Worm (Caenorhabditis elegans) whole organism, mixed stage, embryonic: Measurements from ENCODE around the gene F44E7.3.

Source experiments
- blmp-1 ChIP-seq: fragments of 150-350 bp; optimal IDR thresholded peaks from 2 replicates; lab custom pipeline; 2014; ENCODE audit warnings: missing biosample characterization, missing genetic modification characterization
- ceh-83 ChIP-seq: fragments of 200-800 bp; sonication (Bioruptor generic); optimal IDR thresholded peaks from 2 replicates; lab custom pipeline; 2018; ENCODE audit warnings: mild to moderate bottlenecking, missing genetic modification characterization, missing compliant biosample characterization
- elt-3 ChIP-seq: fragments of 150-350 bp; optimal IDR thresholded peaks from 2 replicates; lab custom pipeline; 2014; ENCODE audit warnings: missing biosample characterization, missing genetic modification characterization
- lin-13 ChIP-seq: fragments of 150-350 bp; optimal IDR thresholded peaks from 2 replicates; lab custom pipeline; 2014; ENCODE audit warnings: missing biosample characterization, missing genetic modification characterization
- lsy-2 ChIP-seq: fragments of 150-350 bp; optimal IDR thresholded peaks from 2 replicates; lab custom pipeline; 2014; ENCODE audit warnings: missing biosample characterization, missing genetic modification characterization
- mep-1 ChIP-seq: fragments of 150-350 bp; optimal IDR thresholded peaks from 2 replicates; lab custom pipeline; 2017; ENCODE audit warnings: missing biosample characterization, missing genetic modification reagents, missing genetic modification characterization, inconsistent platforms
- nhr-28 ChIP-seq: fragments of 150-350 bp; optimal IDR thresholded peaks from 2 replicates; lab custom pipeline; 2014; ENCODE audit warnings: missing biosample characterization, missing genetic modification characterization
- snpc-4 ChIP-seq: fragments of 150-350 bp; optimal IDR thresholded peaks from 2 replicates; lab custom pipeline; 2014; ENCODE audit warnings: missing biosample characterization, missing genetic modification characterization
- unc-62 ChIP-seq: fragments of 150-350 bp; optimal IDR thresholded peaks from 2 replicates; lab custom pipeline; 2014; ENCODE audit warnings: missing biosample characterization, missing genetic modification reagents, missing genetic modification characterization
- ztf-11 ChIP-seq: fragments of 150-350 bp; optimal IDR thresholded peaks from 2 replicates; lab custom pipeline; 2014; ENCODE audit warnings: missing biosample characterization, missing genetic modification characterization

- no peak for TF ChIP-seq lsy-2
- no peak for TF ChIP-seq blmp-1 (tag; lab: Kevin White, UChicago)
- no peak for TF ChIP-seq snpc-4 (tag; lab: Kevin White, UChicago)
- no peak for TF ChIP-seq unc-62 (GFP tag; lab: Kevin White, UChicago)
- no peak for TF ChIP-seq lin-13 (tag; lab: Kevin White, UChicago)
- no peak for TF ChIP-seq ztf-11 (tag; lab: Kevin White, UChicago)
- TF ChIP-seq nhr-28 (tag; lab: Kevin White, UChicago), result no peak
- TF ChIP-seq ceh-83 (GFP tag; lab: Kevin White, UChicago), result no peak
- no peak for TF ChIP-seq mep-1
- TF ChIP-seq elt-3 (tag; lab: Kevin White, UChicago), result no peak
Observed at ce11 chrV:5785372-5785771, 13.6 kb downstream of the F44E7.3 start, which contains the start of gene F44E7.7.
